Worm (Caenorhabditis elegans): Measurements from ENCODE around the gene C16C10.8.

- TF ChIP-seq W03F9.2 (tag; optimal IDR thresholded peaks at IDR 0.05), result no peak
- no peak for TF ChIP-seq dao-5 (tag; optimal IDR thresholded peaks at IDR 0.05)
Observed at ce11 chrIII:4204072-4204471, 40.1 kb upstream of the C16C10.8 start, which contains the start of the genes pelo-1 and R74.7.

Measured in whole organism, L4/young adult.